Worm (Caenorhabditis elegans): ENCODE data around the gene ran-2.

ce11 chrIII:7969121-7969520, 35.8 kb downstream of the ran-2 start, which contains the start of the genes F54H12.8 and F54H12.7:
- TF ChIP-seq nhr-12 (tag; optimal IDR thresholded peaks at IDR 0.05) (no peak), fkh-10 (GFP tag; optimal IDR thresholded peaks at IDR 0.05) (no peak), nhr-237 (tag; optimal IDR thresholded peaks at IDR 0.05) (no peak), sea-2 (GFP tag; optimal IDR thresholded peaks at IDR 0.05) (no peak), nhr-25 (tag; optimal IDR thresholded peaks at IDR 0.05) (no peak), elt-2 (tag; optimal IDR thresholded peaks at IDR 0.05) (no peak), elt-1 (tag; optimal IDR thresholded peaks at IDR 0.05) (no peak), ceh-16 (tag; optimal IDR thresholded peaks at IDR 0.05) (no peak), snpc-4 (tag; optimal IDR thresholded peaks at IDR 0.05) (no peak), aly-2 (tag; optimal IDR thresholded peaks at IDR 0.05) (no peak), nhr-11 (tag; optimal IDR thresholded peaks at IDR 0.05) (no peak)
